Worm (Caenorhabditis elegans): ENCODE results near the gene C18E9.9.

DNA sequence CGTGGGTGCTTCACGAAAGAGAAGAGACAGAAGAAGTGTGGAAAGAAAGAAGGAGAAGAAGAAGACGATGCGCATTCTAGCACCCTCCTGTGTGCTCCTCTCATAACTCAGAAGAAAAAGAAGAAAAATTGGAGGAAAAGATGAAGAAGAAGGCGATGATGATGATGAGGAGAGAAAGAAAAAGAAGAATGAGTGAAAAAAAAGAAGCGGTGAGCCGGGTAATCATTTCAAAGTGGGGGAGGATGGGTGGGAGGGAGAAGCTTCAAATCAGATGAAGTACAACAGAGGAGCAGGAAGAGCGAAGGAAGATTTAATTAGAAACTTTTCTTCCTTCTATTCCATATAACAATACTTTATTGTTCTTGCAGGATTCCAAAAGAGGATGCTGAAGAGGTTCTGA, 21.4 kb upstream of the C18E9.9 start:
- no peak for TF ChIP-seq him-1 (tag; optimal IDR thresholded peaks at IDR 0.05)
- TF ChIP-seq W03F9.2 (tag; optimal IDR thresholded peaks at IDR 0.05) = no peak

Data from whole organism, L4/young adult.